Worm (Caenorhabditis elegans) whole organism, L4 larva: ENCODE data around the gene F28A12.10.

Experiments used
- D1046.2 ChIP-seq: fragments of 200-800 bp; sonication (Bioruptor generic); IDR thresholded peaks from 2 replicates; pipeline ENCODE4 v1.3.6; 2022; ENCODE audit warnings: missing genetic modification characterization, missing compliant biosample characterization
- aly-2 ChIP-seq: sonication (generic microtip); optimal IDR thresholded peaks from 2 replicates; lab custom pipeline; 2018; ENCODE audit warnings: missing biosample characterization, missing genetic modification characterization
- ceh-28 ChIP-seq: fragments of 150-350 bp; optimal IDR thresholded peaks from 2 replicates; lab custom pipeline; 2014; ENCODE audit warnings: missing biosample characterization, missing genetic modification reagents, missing genetic modification characterization
- ctbp-1 ChIP-seq: fragments of 200-800 bp; sonication (Bioruptor generic); IDR thresholded peaks from 2 replicates; pipeline ENCODE4 v1.3.6; 2022; ENCODE audit warnings: missing genetic modification reagents, missing genetic modification characterization, missing compliant biosample characterization
- egl-27 ChIP-seq: sonication (generic microtip); optimal IDR thresholded peaks from 3 replicates; lab custom pipeline; 2017; ENCODE audit warnings: missing biosample characterization, missing genetic modification reagents, missing genetic modification characterization
- mdl-1 ChIP-seq, 2 experiments: fragments of 150-350 bp in 1 of 2; sonication (generic microtip) in 1 of 2; optimal IDR thresholded peaks; 2 replicates each; lab custom pipeline; 2014 to 2017; ENCODE audit warnings: missing biosample characterization in 2 of 2, missing genetic modification characterization in 2 of 2
- mep-1 ChIP-seq: fragments of 150-350 bp; sonication (generic microtip); optimal IDR thresholded peaks from 3 replicates; lab custom pipeline; 2014; ENCODE audit warnings: missing biosample characterization, missing genetic modification characterization
- mxl-3 ChIP-seq: fragments of 200-800 bp; sonication (Bioruptor generic); optimal IDR thresholded peaks from 2 replicates; lab custom pipeline; 2018; ENCODE audit warnings: mild to moderate bottlenecking, missing genetic modification characterization, missing compliant biosample characterization
- nhr-10 ChIP-seq: fragments of 150-350 bp; optimal IDR thresholded peaks from 2 replicates; lab custom pipeline; 2014; ENCODE audit warnings: missing biosample characterization, missing genetic modification characterization
- nhr-237 ChIP-seq: sonication (generic microtip); optimal IDR thresholded peaks from 2 replicates; lab custom pipeline; 2017; ENCODE audit warnings: missing biosample characterization, missing genetic modification characterization
- snpc-1.2 ChIP-seq: fragments of 200-800 bp; sonication (Bioruptor generic); IDR thresholded peaks from 2 replicates; pipeline ENCODE4 v1.3.6; 2022; ENCODE audit warnings: missing genetic modification reagents, missing genetic modification characterization, missing compliant biosample characterization
- zip-2 ChIP-seq: fragments of 150-350 bp; optimal IDR thresholded peaks from 2 replicates; lab custom pipeline; 2014; ENCODE audit warnings: missing biosample characterization, missing genetic modification characterization

- TF ChIP-seq zip-2 (tag; lab: Kevin White, UChicago): no peak
- TF ChIP-seq mep-1: no peak
- TF ChIP-seq ceh-28 (tag; lab: Kevin White, UChicago): no peak
- TF ChIP-seq ctbp-1 (GFP tag; lab: Robert Waterston, UW): no peak
- no peak for TF ChIP-seq snpc-1.2 (GFP tag; lab: Robert Waterston, UW)
- TF ChIP-seq D1046.2: no peak
- no peak for TF ChIP-seq aly-2 (tag; lab: Kevin White, UChicago)
- TF ChIP-seq mdl-1 (tag; optimal IDR thresholded peaks at IDR 0.05; lab: Kevin White, UChicago): no peak
- no peak for TF ChIP-seq mxl-3
- no peak for TF ChIP-seq nhr-237 (tag; lab: Kevin White, UChicago)
- TF ChIP-seq egl-27: no peak
- no peak for TF ChIP-seq nhr-10
Observed at ce11 chrV:8681050-8681449, 43.5 kb upstream of the F28A12.10 start, which contains the start of gene ZC190.2.
